Worm (Caenorhabditis elegans): Measurements from ENCODE around the gene dpy-18.

- TF ChIP-seq ama-1 (optimal IDR thresholded peaks at IDR 0.05) (no peak), fkh-4 (tag; optimal IDR thresholded peaks at IDR 0.05; ENCODE audit: borderline replicate concordance) (no peak), snpc-4 (tag; optimal IDR thresholded peaks at IDR 0.05) (no peak), mdl-1 (tag; optimal IDR thresholded peaks at IDR 0.05) (no peak), skn-1 (tag; optimal IDR thresholded peaks at IDR 0.05) (no peak), rnt-1 (tag; optimal IDR thresholded peaks at IDR 0.05) (no peak), nhr-77 (tag; optimal IDR thresholded peaks at IDR 0.05) (no peak)
Measured at ce11 chrIII:11397499-11397898, 19.7 kb upstream of the dpy-18 start, which contains the start of gene Y47D3B.3.

Measured in whole organism, L1 larva.